Worm (Caenorhabditis elegans) whole organism, L1 larva: Measurements from ENCODE around the gene F26D2.3.

ENCODE experiments used
- C04F5.9 ChIP-seq: sonication (generic microtip); optimal IDR thresholded peaks from 2 replicates; lab custom pipeline; 2016; ENCODE audit warnings: missing genetic modification characterization, missing compliant biosample characterization
- C16A3.4 ChIP-seq: fragments of 150-350 bp; optimal IDR thresholded peaks from 2 replicates; lab custom pipeline; 2014; ENCODE audit warnings: missing biosample characterization, missing genetic modification characterization
- C34B4.2 ChIP-seq: sonication (generic microtip); optimal IDR thresholded peaks from 2 replicates; lab custom pipeline; 2017; ENCODE audit warnings: mild to moderate bottlenecking, missing genetic modification characterization, missing compliant biosample characterization
- Y116A8C.19 ChIP-seq: sonication (generic microtip); optimal IDR thresholded peaks from 2 replicates; lab custom pipeline; 2016; ENCODE audit warnings: missing compliant biosample characterization, missing genetic modification characterization, borderline replicate concordance
- aha-1 ChIP-seq: fragments of 150-350 bp; optimal IDR thresholded peaks from 2 replicates; lab custom pipeline; 2014; ENCODE audit warnings: missing biosample characterization, missing genetic modification characterization
- alr-1 ChIP-seq: fragments of 200-800 bp; sonication (Bioruptor generic); optimal IDR thresholded peaks from 2 replicates; lab custom pipeline; 2018; ENCODE audit warnings: borderline replicate concordance, mild to moderate bottlenecking, missing genetic modification characterization, missing compliant biosample characterization
- aly-2 ChIP-seq: fragments of 150-350 bp; optimal IDR thresholded peaks from 2 replicates; lab custom pipeline; 2014; ENCODE audit warnings: missing biosample characterization, missing genetic modification characterization
- ama-1 ChIP-seq: fragments of 150-350 bp; optimal IDR thresholded peaks from 2 replicates; lab custom pipeline; 2014
- ceh-63 ChIP-seq: fragments of 200-800 bp; sonication (Bioruptor generic); optimal IDR thresholded peaks from 2 replicates; lab custom pipeline; 2018; ENCODE audit warnings: mild to moderate bottlenecking, missing genetic modification characterization, missing compliant biosample characterization
- ceh-8 ChIP-seq: fragments of 200-800 bp; sonication (Bioruptor generic); optimal IDR thresholded peaks from 2 replicates; lab custom pipeline; 2018; ENCODE audit warnings: mild to moderate bottlenecking, missing genetic modification characterization, moderate library complexity, missing compliant biosample characterization
- ceh-82 ChIP-seq, 3 experiments: fragments of 150-350 bp in 1 of 3; sonication (generic microtip) in 2 of 3; optimal IDR thresholded peaks; 2 replicates each; lab custom pipeline; 2014 to 2017; ENCODE audit warnings: missing biosample characterization in 3 of 3, missing genetic modification characterization in 3 of 3
- ceh-88 ChIP-seq: fragments of 200-800 bp; sonication (Bioruptor generic); IDR thresholded peaks from 2 replicates; pipeline ENCODE4 v1.3.6; 2022; ENCODE audit warnings: missing genetic modification characterization, missing compliant biosample characterization
- ceh-90 ChIP-seq: sonication (generic microtip); optimal IDR thresholded peaks from 2 replicates; lab custom pipeline; 2016; ENCODE audit warnings: missing genetic modification characterization, missing compliant biosample characterization
- dsc-1 ChIP-seq: sonication (generic microtip); optimal IDR thresholded peaks from 2 replicates; lab custom pipeline; 2016; ENCODE audit warnings: mild to moderate bottlenecking, missing genetic modification characterization, missing compliant biosample characterization
- efl-3 ChIP-seq: fragments of 200-800 bp; sonication (Bioruptor generic); optimal IDR thresholded peaks from 2 replicates; lab custom pipeline; 2018; ENCODE audit warnings: mild to moderate bottlenecking, missing genetic modification characterization, missing compliant biosample characterization
- egl-13 ChIP-seq: sonication (generic microtip); optimal IDR thresholded peaks from 2 replicates; lab custom pipeline; 2016; ENCODE audit warnings: missing genotype, missing genetic modification reagents, missing genetic modification characterization, missing compliant biosample characterization
- elt-2 ChIP-seq: sonication (generic microtip); optimal IDR thresholded peaks from 2 replicates; lab custom pipeline; 2016; ENCODE audit warnings: missing genetic modification characterization, mild to moderate bottlenecking, inconsistent platforms, missing compliant biosample characterization, missing genetic modification reagents
- elt-3 ChIP-seq, 6 experiments: fragments of 150-350 bp in 1 of 6; sonication (generic microtip); optimal IDR thresholded peaks; 2 replicates each; lab custom pipeline; 2017 to 2018; ENCODE audit warnings: missing biosample characterization in 6 of 6, missing genetic modification characterization in 6 of 6, inconsistent platforms in 1 of 6
- ets-5 ChIP-seq: fragments of 200-800 bp; sonication (Bioruptor generic); IDR thresholded peaks from 2 replicates; pipeline ENCODE4 v1.3.6; 2022; ENCODE audit warnings: missing genetic modification characterization, missing compliant biosample characterization
- fkh-10 ChIP-seq: sonication (generic microtip); optimal IDR thresholded peaks from 2 replicates; lab custom pipeline; 2017; ENCODE audit warnings: missing biosample characterization, missing genetic modification reagents, missing genetic modification characterization
- fkh-4 ChIP-seq: sonication (generic microtip); optimal IDR thresholded peaks from 2 replicates; lab custom pipeline; 2016; ENCODE audit warnings: missing compliant biosample characterization, missing genetic modification characterization, borderline replicate concordance
- fos-1 ChIP-seq: fragments of 150-350 bp; optimal IDR thresholded peaks from 2 replicates; lab custom pipeline; 2014; ENCODE audit warnings: missing biosample characterization, missing genetic modification characterization
- grh-1 ChIP-seq: fragments of 200-800 bp; sonication (Bioruptor generic); IDR thresholded peaks from 2 replicates; pipeline ENCODE4 v1.3.6; 2022; ENCODE audit warnings: missing genetic modification reagents, missing genetic modification characterization, missing compliant biosample characterization
- hlh-17 ChIP-seq: fragments of 200-800 bp; sonication (Bioruptor generic); optimal IDR thresholded peaks from 2 replicates; lab custom pipeline; 2018; ENCODE audit warnings: missing genetic modification characterization, mild to moderate bottlenecking, missing compliant biosample characterization, moderate library complexity, borderline replicate concordance
- hpl-2 ChIP-seq: fragments of 150-350 bp; optimal IDR thresholded peaks from 2 replicates; lab custom pipeline; 2014; ENCODE audit warnings: missing biosample characterization, missing genetic modification reagents, missing genetic modification characterization
- isw-1 ChIP-seq: fragments of 200-800 bp; sonication (Bioruptor generic); IDR thresholded peaks from 2 replicates; pipeline ENCODE4 v1.3.6; 2022; ENCODE audit warnings: missing genetic modification characterization, missing compliant biosample characterization
- lin-13 ChIP-seq: fragments of 150-350 bp; optimal IDR thresholded peaks from 2 replicates; lab custom pipeline; 2014; ENCODE audit warnings: missing biosample characterization, missing genetic modification reagents, missing genetic modification characterization
- lin-14 ChIP-seq: fragments of 200-800 bp; sonication (Bioruptor generic); optimal IDR thresholded peaks from 2 replicates; lab custom pipeline; 2018; ENCODE audit warnings: mild to moderate bottlenecking, missing genetic modification characterization, moderate library complexity, missing compliant biosample characterization
- lin-15B ChIP-seq: fragments of 150-350 bp; sonication (generic microtip); optimal IDR thresholded peaks from 3 replicates; lab custom pipeline; 2014; ENCODE audit warnings: missing biosample characterization, missing genetic modification characterization
- lin-39 ChIP-seq: fragments of 150-350 bp; optimal IDR thresholded peaks from 2 replicates; lab custom pipeline; 2014; ENCODE audit warnings: missing biosample characterization, missing genetic modification reagents, missing genetic modification characterization
- lir-3 ChIP-seq: sonication (generic microtip); optimal IDR thresholded peaks from 2 replicates; lab custom pipeline; 2016; ENCODE audit warnings: mild to moderate bottlenecking, missing genetic modification characterization, moderate library complexity, missing compliant biosample characterization; ENCODE audit not compliant: poor library complexity
- lsy-2 ChIP-seq, 2 experiments: fragments of 150-350 bp; optimal IDR thresholded peaks; 2 replicates each; lab custom pipeline; 2014; ENCODE audit warnings: missing biosample characterization in 2 of 2, missing genetic modification characterization in 2 of 2
- mab-9 ChIP-seq: fragments of 200-800 bp; sonication (Bioruptor generic); IDR thresholded peaks from 2 replicates; pipeline ENCODE4 v1.3.6; 2022; ENCODE audit warnings: missing genetic modification reagents, missing genetic modification characterization, missing compliant biosample characterization
- nhr-11 ChIP-seq: fragments of 150-350 bp; optimal IDR thresholded peaks from 2 replicates; lab custom pipeline; 2014; ENCODE audit warnings: missing biosample characterization, missing genetic modification characterization
- nhr-20 ChIP-seq: sonication (generic microtip); optimal IDR thresholded peaks from 2 replicates; lab custom pipeline; 2016; ENCODE audit warnings: mild to moderate bottlenecking, missing genetic modification characterization, missing compliant biosample characterization
- nhr-47 ChIP-seq: sonication (generic microtip); optimal IDR thresholded peaks from 2 replicates; lab custom pipeline; 2016; ENCODE audit warnings: mild to moderate bottlenecking, missing genetic modification characterization, moderate library complexity, missing compliant biosample characterization
- nhr-71 ChIP-seq: sonication (generic microtip); optimal IDR thresholded peaks from 2 replicates; lab custom pipeline; 2016; ENCODE audit warnings: mild to moderate bottlenecking, missing genetic modification characterization, moderate library complexity, missing compliant biosample characterization
- pag-3 ChIP-seq: sonication (generic microtip); optimal IDR thresholded peaks from 2 replicates; lab custom pipeline; 2017; ENCODE audit warnings: missing genetic modification characterization, mild to moderate bottlenecking, missing compliant biosample characterization, antibody characterized with exemption, borderline replicate concordance; ENCODE audit not compliant: insufficient read depth
- pax-3 ChIP-seq: fragments of 200-800 bp; sonication (Bioruptor generic); optimal IDR thresholded peaks from 2 replicates; lab custom pipeline; 2018; ENCODE audit warnings: mild to moderate bottlenecking, missing genetic modification characterization, moderate library complexity, missing compliant biosample characterization
- pqm-1 ChIP-seq: sonication (generic microtip); optimal IDR thresholded peaks from 3 replicates; lab custom pipeline; 2017; ENCODE audit warnings: missing biosample characterization, missing genetic modification characterization
- rnt-1 ChIP-seq: sonication (generic microtip); optimal IDR thresholded peaks from 2 replicates; lab custom pipeline; 2016; ENCODE audit warnings: mild to moderate bottlenecking, missing genetic modification characterization, moderate library complexity, missing compliant biosample characterization
- snpc-4 ChIP-seq: fragments of 150-350 bp; optimal IDR thresholded peaks from 2 replicates; lab custom pipeline; 2014; ENCODE audit warnings: missing biosample characterization, missing genetic modification characterization
- snu-23 ChIP-seq: sonication (generic microtip); optimal IDR thresholded peaks from 2 replicates; lab custom pipeline; 2016; ENCODE audit warnings: missing genetic modification characterization, missing compliant biosample characterization
- sox-4 ChIP-seq: sonication (generic microtip); optimal IDR thresholded peaks from 2 replicates; lab custom pipeline; 2016; ENCODE audit warnings: missing genetic modification characterization, missing compliant biosample characterization
- swsn-7 ChIP-seq: sonication (generic microtip); optimal IDR thresholded peaks from 2 replicates; lab custom pipeline; 2016; ENCODE audit warnings: missing genetic modification characterization, missing compliant biosample characterization
- tbx-2 ChIP-seq: sonication (generic microtip); optimal IDR thresholded peaks from 2 replicates; lab custom pipeline; 2016; ENCODE audit warnings: missing genetic modification characterization, missing compliant biosample characterization
- unc-30 ChIP-seq: sonication (generic microtip); optimal IDR thresholded peaks from 2 replicates; lab custom pipeline; 2017; ENCODE audit warnings: missing biosample characterization, missing genetic modification characterization
- unc-86 ChIP-seq: sonication (generic microtip); optimal IDR thresholded peaks from 2 replicates; lab custom pipeline; 2016; ENCODE audit warnings: missing genetic modification characterization, missing compliant biosample characterization
- vab-15 ChIP-seq: sonication (generic microtip); optimal IDR thresholded peaks from 2 replicates; lab custom pipeline; 2017; ENCODE audit warnings: missing genotype, mild to moderate bottlenecking, missing genetic modification characterization, missing compliant biosample characterization
- zag-1 ChIP-seq: fragments of 150-350 bp; optimal IDR thresholded peaks from 2 replicates; lab custom pipeline; 2014; ENCODE audit warnings: missing biosample characterization, missing genetic modification characterization
- ztf-11 ChIP-seq, 2 experiments: sonication (generic microtip); optimal IDR thresholded peaks; 2 replicates each; lab custom pipeline; 2016 to 2017; ENCODE audit warnings: missing genetic modification characterization in 2 of 2, missing biosample characterization in 1 of 2, missing compliant biosample characterization in 1 of 2
- ztf-4 ChIP-seq: fragments of 150-350 bp; optimal IDR thresholded peaks from 2 replicates; lab custom pipeline; 2014; ENCODE audit warnings: missing biosample characterization, missing genetic modification characterization

Gene F26D2.3

DNA sequence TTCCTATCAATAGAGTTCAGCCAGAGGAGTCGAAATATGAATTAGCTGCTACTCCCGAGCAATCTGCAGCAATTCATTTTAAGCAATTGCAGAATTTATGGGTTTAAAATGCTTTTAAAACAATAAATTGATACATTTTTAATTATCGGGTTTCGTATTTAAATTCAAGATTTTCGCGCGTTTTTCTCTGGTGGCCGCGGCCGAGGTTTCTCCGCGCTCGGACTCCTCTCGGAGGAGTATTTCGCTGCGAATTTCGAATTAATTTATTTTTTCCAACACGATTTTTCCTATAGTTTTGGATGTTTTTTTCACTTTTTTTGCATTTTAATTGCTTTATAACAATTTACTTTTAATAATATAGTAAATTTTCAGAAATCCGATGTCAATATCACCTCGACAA, 6.2 kb upstream of the F26D2.3 start, which contains the start of gene F13A7.14 (continued):
- TF ChIP-seq snu-23 (GFP tag; lab: Kevin White, UChicago) (peak; percentile 90), ceh-8 (peak; percentile 61), C34B4.2 (no peak), lir-3 (peak; percentile 96), sox-4 (tag; lab: Kevin White, UChicago) (peak; percentile 94), ceh-82 (tag; optimal IDR thresholded peaks at IDR 0.05; lab: Kevin White, UChicago) (peak; percentile 68 to 81 (median 70)), aly-2 (no peak), unc-30 (tag; lab: Kevin White, UChicago) (no peak), grh-1 (GFP tag; lab: Robert Waterston, UW) (peak; percentile 86), C16A3.4 (tag; lab: Kevin White, UChicago) (peak; percentile 76), unc-86 (tag; lab: Kevin White, UChicago) (peak; percentile 83), snpc-4 (tag; lab: Kevin White, UChicago) (peak; percentile 84), pag-3 (tag; lab: Kevin White, UChicago) (no peak), elt-2 (peak; percentile 81), aha-1 (no peak), ceh-88 (GFP tag; lab: Robert Waterston, UW) (peak; percentile 71), rnt-1 (tag; lab: Kevin White, UChicago) (peak; percentile 99), nhr-20 (tag; lab: Kevin White, UChicago) (peak; percentile 92), nhr-11 (peak; percentile 25), lin-39 (tag; lab: Kevin White, UChicago) (peak; percentile 78), lin-14 (GFP tag; lab: Kevin White, UChicago) (peak; percentile 82), C04F5.9 (peak; percentile 88), swsn-7 (tag; lab: Kevin White, UChicago) (peak; percentile 89), ztf-4 (tag; lab: Kevin White, UChicago) (peak; percentile 58), elt-3 (tag; optimal IDR thresholded peaks at IDR 0.05; lab: Kevin White, UChicago) (peak in 2 of 6 experiments; percentile 29 to 87), efl-3 (peak; percentile 79), pqm-1 (no peak), fos-1 (no peak), ceh-90 (tag; lab: Kevin White, UChicago) (peak; percentile 95), tbx-2 (peak; percentile 96), ztf-11 (tag; optimal IDR thresholded peaks at IDR 0.05; lab: Kevin White, UChicago) (peak in 1 of 2 experiments; percentile 98), egl-13 (peak; percentile 94), dsc-1 (tag; lab: Kevin White, UChicago) (peak; percentile 96), ama-1 (lab: Kevin White, UChicago) (no peak), pax-3 (tag; lab: Kevin White, UChicago) (peak; percentile 94), zag-1 (tag; lab: Kevin White, UChicago) (no peak), vab-15 (peak; percentile 74), fkh-4 (tag; lab: Kevin White, UChicago) (peak; percentile 97), hpl-2 (GFP tag; lab: Kevin White, UChicago) (no peak), lin-13 (GFP tag; lab: Kevin White, UChicago) (peak; percentile 66), lin-15B (peak; percentile 64), nhr-47 (tag; lab: Kevin White, UChicago) (peak; percentile 95), mab-9 (GFP tag; lab: Robert Waterston, UW) (peak; percentile 94), isw-1 (GFP tag; lab: Robert Waterston, UW) (peak; percentile 82), hlh-17 (GFP tag; lab: Kevin White, UChicago) (peak; percentile 67), nhr-71 (peak; percentile 95), ceh-63 (GFP tag; lab: Kevin White, UChicago) (peak; percentile 32), ets-5 (GFP tag; lab: Robert Waterston, UW) (no peak), fkh-10 (GFP tag; lab: Kevin White, UChicago) (no peak), alr-1 (tag; lab: Kevin White, UChicago) (no peak), Y116A8C.19 (tag; lab: Kevin White, UChicago) (peak; percentile 83), lsy-2 (tag; optimal IDR thresholded peaks at IDR 0.05; lab: Kevin White, UChicago) (peak; percentile 79 to 89)
